Worm (Caenorhabditis elegans): ENCODE data around the gene F39C12.1.

DNA sequence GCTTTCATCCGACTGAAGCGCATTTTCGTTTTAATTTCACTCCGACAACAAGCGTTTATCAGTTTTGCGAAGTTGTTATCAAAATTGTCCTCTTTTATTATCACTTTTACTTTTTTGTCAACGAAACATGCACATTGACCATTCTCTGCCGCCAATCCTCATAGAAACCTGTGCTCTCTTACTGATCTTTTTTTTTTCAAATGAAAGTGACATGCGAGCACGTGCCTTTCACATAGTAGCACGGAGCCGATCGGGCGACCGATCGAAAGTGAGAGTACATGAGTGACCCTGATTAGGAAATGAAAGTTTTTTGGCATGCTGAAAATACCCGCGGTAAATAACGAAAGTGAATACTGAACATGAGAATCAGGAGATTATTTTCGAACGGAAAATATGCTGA is 58.9 kb downstream of the F39C12.1 start:
- TF ChIP-seq ctbp-1 (GFP tag; IDR thresholded peaks at IDR 0.05) (no peak), spr-3 (GFP tag; optimal IDR thresholded peaks at IDR 0.05) (no peak), T26A8.4 (GFP tag; IDR thresholded peaks at IDR 0.05) (no peak), mxl-3 (GFP tag; optimal IDR thresholded peaks at IDR 0.05) (no peak)

Data from whole organism, L4 larva.